Worm (Caenorhabditis elegans) whole organism, L3 larva: ENCODE data around the gene F44A6.5.

ENCODE experiments used
- aly-2 ChIP-seq: fragments of 150-350 bp; optimal IDR thresholded peaks from 2 replicates; lab custom pipeline; 2014; ENCODE audit warnings: missing biosample characterization, missing genetic modification characterization
- ama-1 ChIP-seq: fragments of 150-350 bp; optimal IDR thresholded peaks from 2 replicates; lab custom pipeline; 2018
- ceh-16 ChIP-seq: sonication (generic microtip); optimal IDR thresholded peaks from 2 replicates; lab custom pipeline; 2017; ENCODE audit warnings: missing biosample characterization, missing genetic modification characterization
- ceh-28 ChIP-seq: fragments of 150-350 bp; optimal IDR thresholded peaks from 2 replicates; lab custom pipeline; 2014; ENCODE audit warnings: missing biosample characterization, missing genetic modification reagents, missing genetic modification characterization
- ceh-82 ChIP-seq: fragments of 150-350 bp; optimal IDR thresholded peaks from 2 replicates; lab custom pipeline; 2014; ENCODE audit warnings: missing biosample characterization, missing genetic modification characterization
- egl-5 ChIP-seq: fragments of 150-350 bp; optimal IDR thresholded peaks from 2 replicates; lab custom pipeline; 2017; ENCODE audit warnings: missing biosample characterization, missing genetic modification reagents, missing genetic modification characterization, inconsistent platforms
- elt-1 ChIP-seq: fragments of 150-350 bp; optimal IDR thresholded peaks from 2 replicates; lab custom pipeline; 2014; ENCODE audit warnings: missing biosample characterization, missing genetic modification characterization
- elt-3 ChIP-seq, 3 experiments: fragments of 150-350 bp in 1 of 3; sonication (generic microtip) in 2 of 3; optimal IDR thresholded peaks; 2 replicates in 2 of 3; 4 replicates in 1 of 3; lab custom pipeline; 2014 to 2017; ENCODE audit warnings: missing biosample characterization in 3 of 3, missing genetic modification characterization in 3 of 3
- eor-1 ChIP-seq, 2 experiments: fragments of 150-350 bp; optimal IDR thresholded peaks; 2 replicates each; lab custom pipeline; 2014 to 2018; ENCODE audit warnings: missing biosample characterization in 2 of 2, missing genetic modification characterization in 2 of 2
- hmg-11 ChIP-seq: sonication (generic microtip); optimal IDR thresholded peaks from 2 replicates; lab custom pipeline; 2016; ENCODE audit warnings: missing genetic modification characterization, missing compliant biosample characterization
- lin-15B ChIP-seq: fragments of 150-350 bp; optimal IDR thresholded peaks from 2 replicates; lab custom pipeline; 2014; ENCODE audit warnings: missing biosample characterization, missing genetic modification characterization
- lsy-12 ChIP-seq: sonication (generic microtip); optimal IDR thresholded peaks from 2 replicates; lab custom pipeline; 2016; ENCODE audit warnings: mild to moderate bottlenecking, missing genetic modification characterization, missing compliant biosample characterization
- mdl-1 ChIP-seq: fragments of 150-350 bp; optimal IDR thresholded peaks from 2 replicates; lab custom pipeline; 2014; ENCODE audit warnings: missing biosample characterization, missing genetic modification characterization
- nfya-1 ChIP-seq: sonication (generic microtip); optimal IDR thresholded peaks from 2 replicates; lab custom pipeline; 2017; ENCODE audit warnings: missing genetic modification characterization, mild to moderate bottlenecking, missing compliant biosample characterization, antibody characterized with exemption, moderate library complexity; ENCODE audit not compliant: insufficient read depth
- nhr-11 ChIP-seq: fragments of 150-350 bp; optimal IDR thresholded peaks from 2 replicates; lab custom pipeline; 2014; ENCODE audit warnings: missing biosample characterization, missing genetic modification characterization
- nhr-12 ChIP-seq: fragments of 150-350 bp; optimal IDR thresholded peaks from 2 replicates; lab custom pipeline; 2014; ENCODE audit warnings: missing biosample characterization, missing genetic modification characterization
- nhr-23 ChIP-seq: fragments of 150-350 bp; optimal IDR thresholded peaks from 2 replicates; lab custom pipeline; 2014; ENCODE audit warnings: missing biosample characterization, missing genetic modification reagents, missing genetic modification characterization
- nhr-237 ChIP-seq: fragments of 150-350 bp; optimal IDR thresholded peaks from 2 replicates; lab custom pipeline; 2014; ENCODE audit warnings: missing biosample characterization, missing genetic modification characterization
- nhr-25 ChIP-seq: sonication (generic microtip); optimal IDR thresholded peaks from 2 replicates; lab custom pipeline; 2017; ENCODE audit warnings: missing biosample characterization, missing genetic modification characterization
- nhr-43 ChIP-seq: sonication (generic microtip); optimal IDR thresholded peaks from 2 replicates; lab custom pipeline; 2016; ENCODE audit warnings: mild to moderate bottlenecking, missing genetic modification characterization, missing compliant biosample characterization; ENCODE audit not compliant: poor library complexity, severe bottlenecking
- nhr-67 ChIP-seq: fragments of 150-350 bp; optimal IDR thresholded peaks from 2 replicates; lab custom pipeline; 2014; ENCODE audit warnings: missing biosample characterization, missing genetic modification characterization
- nhr-76 ChIP-seq: fragments of 150-350 bp; sonication (generic microtip); optimal IDR thresholded peaks from 5 replicates; lab custom pipeline; 2014; ENCODE audit warnings: missing biosample characterization, missing genetic modification characterization
- nhr-77 ChIP-seq: fragments of 150-350 bp; optimal IDR thresholded peaks from 2 replicates; lab custom pipeline; 2014; ENCODE audit warnings: missing biosample characterization, missing genetic modification characterization
- pha-4 ChIP-seq: fragments of 150-350 bp; optimal IDR thresholded peaks from 2 replicates; lab custom pipeline; 2014; ENCODE audit warnings: missing biosample characterization, missing genetic modification reagents, missing genetic modification characterization
- pqm-1 ChIP-seq: fragments of 150-350 bp; optimal IDR thresholded peaks from 2 replicates; lab custom pipeline; 2017; ENCODE audit warnings: missing biosample characterization, missing genetic modification characterization, inconsistent platforms
- sea-2 ChIP-seq: fragments of 150-350 bp; sonication (generic microtip); optimal IDR thresholded peaks from 4 replicates; lab custom pipeline; 2014; ENCODE audit warnings: missing biosample characterization, missing genetic modification reagents, missing genetic modification characterization
- snpc-4 ChIP-seq: fragments of 150-350 bp; optimal IDR thresholded peaks from 2 replicates; lab custom pipeline; 2014; ENCODE audit warnings: missing biosample characterization, missing genetic modification characterization
- tbx-2 ChIP-seq: sonication (generic microtip); optimal IDR thresholded peaks from 2 replicates; lab custom pipeline; 2016; ENCODE audit warnings: mild to moderate bottlenecking, missing genetic modification characterization, missing compliant biosample characterization
- unc-39 ChIP-seq: sonication (generic microtip); optimal IDR thresholded peaks from 4 replicates; lab custom pipeline; 2017; ENCODE audit warnings: missing biosample characterization, missing genetic modification characterization
- zag-1 ChIP-seq: fragments of 150-350 bp; optimal IDR thresholded peaks from 2 replicates; lab custom pipeline; 2014; ENCODE audit warnings: missing biosample characterization, missing genetic modification characterization
- ztf-11 ChIP-seq: fragments of 150-350 bp; optimal IDR thresholded peaks from 2 replicates; lab custom pipeline; 2014; ENCODE audit warnings: missing biosample characterization, missing genetic modification characterization

F44A6.5 gene

ce11 chrX:10215429-10215828 is 3.3 kb downstream of the F44A6.5 start, which contains the start of gene F44A6.4:
TSS of gene F44A6.4 (minus strand) at chrX:10215495.
- peak; percentile 11 for TF ChIP-seq snpc-4 (tag; lab: Kevin White, UChicago)
- no peak for TF ChIP-seq nhr-12
- peak; percentile 6 for TF ChIP-seq nfya-1
- TF ChIP-seq nhr-43 (tag; lab: Kevin White, UChicago) = peak; percentile 45
- peak; percentile 23 for TF ChIP-seq hmg-11 (tag; lab: Kevin White, UChicago)
- no peak for TF ChIP-seq ceh-28
- no peak for TF ChIP-seq egl-5 (tag; lab: Kevin White, UChicago)
- no peak for TF ChIP-seq nhr-76
- TF ChIP-seq nhr-25 (tag; lab: Kevin White, UChicago) = peak; percentile 5
- TF ChIP-seq nhr-237 (tag; lab: Kevin White, UChicago) = no peak

- TF ChIP-seq nhr-11 (tag; lab: Kevin White, UChicago) = no peak
- TF ChIP-seq nhr-67 (tag; lab: Kevin White, UChicago) = no peak
- no peak for TF ChIP-seq aly-2 (tag; lab: Kevin White, UChicago)
- no peak for TF ChIP-seq ama-1 (lab: Kevin White, UChicago)
- TF ChIP-seq nhr-77 (tag; lab: Kevin White, UChicago) = no peak
- no peak for TF ChIP-seq nhr-12
- TF ChIP-seq elt-1 (tag; lab: Kevin White, UChicago) = no peak
- TF ChIP-seq nhr-43 (tag; lab: Kevin White, UChicago) = no peak
- TF ChIP-seq sea-2 (GFP tag; lab: Kevin White, UChicago) = no peak
Measured at ce11 chrX:10212469-10212868, 6.3 kb downstream of the F44A6.5 start, which contains the start of gene F44A6.3. TSS of gene F44A6.3 (plus strand) at chrX:10212769.

- TF ChIP-seq nhr-43 (tag; lab: Kevin White, UChicago) (no peak), lsy-12 (tag; lab: Kevin White, UChicago) (no peak), lin-15B (tag; lab: Kevin White, UChicago) (no peak), nhr-23 (no peak), elt-3 (tag; optimal IDR thresholded peaks at IDR 0.05; lab: Kevin White, UChicago) (no peak), zag-1 (tag; lab: Kevin White, UChicago) (no peak), nhr-11 (tag; lab: Kevin White, UChicago) (no peak), pha-4 (tag; lab: Kevin White, UChicago) (no peak), unc-39 (tag; lab: Kevin White, UChicago) (no peak), hmg-11 (tag; lab: Kevin White, UChicago) (no peak), mdl-1 (tag; lab: Kevin White, UChicago) (no peak), tbx-2 (tag; lab: Kevin White, UChicago) (no peak)
Measured at ce11 chrX:10208481-10208880, 10.2 kb downstream of the F44A6.5 start.

ce11 chrX:10206008-10206407 is 12.7 kb downstream of the F44A6.5 start:
- no peak for TF ChIP-seq mdl-1 (tag; lab: Kevin White, UChicago)
- TF ChIP-seq unc-39 (tag; lab: Kevin White, UChicago) = no peak
- TF ChIP-seq nhr-76 = no peak
- TF ChIP-seq nhr-43 (tag; lab: Kevin White, UChicago) = no peak
- TF ChIP-seq ceh-82 (tag; lab: Kevin White, UChicago) = no peak
- no peak for TF ChIP-seq egl-5 (tag; lab: Kevin White, UChicago)
- TF ChIP-seq ama-1 (lab: Kevin White, UChicago) = no peak
- no peak for TF ChIP-seq ceh-16 (tag; lab: Kevin White, UChicago)
- TF ChIP-seq snpc-4 (tag; lab: Kevin White, UChicago) = no peak
- no peak for TF ChIP-seq lsy-12 (tag; lab: Kevin White, UChicago)
- no peak for TF ChIP-seq nhr-12
- TF ChIP-seq aly-2 (tag; lab: Kevin White, UChicago) = no peak
- TF ChIP-seq, all 47 proteins: peak for 0

ce11 chrX:10205321-10205720 is 13.4 kb downstream of the F44A6.5 start, which contains the start of gene sex-1:
TSS of gene sex-1 (minus strand) at chrX:10205421.
- TF ChIP-seq ztf-11 (tag; lab: Kevin White, UChicago) (no peak), eor-1 (tag; optimal IDR thresholded peaks at IDR 0.05; lab: Kevin White, UChicago) (no peak), lsy-12 (tag; lab: Kevin White, UChicago) (no peak), zag-1 (tag; lab: Kevin White, UChicago) (no peak), unc-39 (tag; lab: Kevin White, UChicago) (no peak), pqm-1 (tag; lab: Kevin White, UChicago) (no peak), ceh-82 (tag; lab: Kevin White, UChicago) (no peak)
